Worm (Caenorhabditis elegans): ENCODE results near the gene F34D10.4.

The F34D10.4 gene

DNA sequence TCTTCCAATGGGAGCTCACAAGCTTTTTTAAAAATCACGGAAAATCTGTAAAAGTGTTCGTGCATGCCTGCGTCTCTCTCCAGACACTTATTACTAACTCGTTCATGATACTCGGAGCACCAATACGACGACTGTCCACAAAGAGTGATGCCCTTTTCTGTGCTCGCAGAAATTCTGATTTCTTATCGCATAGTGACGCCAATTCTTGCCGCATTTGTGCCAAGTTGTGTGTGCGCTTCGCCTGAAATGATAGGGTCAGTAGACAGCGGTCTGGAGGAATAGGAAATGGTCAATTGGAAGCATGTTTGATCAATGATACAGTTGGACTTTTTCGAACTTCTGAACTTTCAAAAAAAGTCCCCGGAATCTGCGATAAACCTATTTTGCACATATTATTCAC is 27.6 kb downstream of the F34D10.4 start:
- TF ChIP-seq mep-1 (tag; optimal IDR thresholded peaks at IDR 0.05) (no peak), mls-2 (tag; optimal IDR thresholded peaks at IDR 0.05) (no peak), hlh-1 (tag; optimal IDR thresholded peaks at IDR 0.05) (no peak), ham-2 (GFP tag; optimal IDR thresholded peaks at IDR 0.05) (no peak), tbx-8 (GFP tag; optimal IDR thresholded peaks at IDR 0.05) (no peak), nhr-28 (tag; optimal IDR thresholded peaks at IDR 0.05) (no peak), lsy-2 (tag; optimal IDR thresholded peaks at IDR 0.05) (no peak), blmp-1 (tag; optimal IDR thresholded peaks at IDR 0.05) (no peak)

DNA sequence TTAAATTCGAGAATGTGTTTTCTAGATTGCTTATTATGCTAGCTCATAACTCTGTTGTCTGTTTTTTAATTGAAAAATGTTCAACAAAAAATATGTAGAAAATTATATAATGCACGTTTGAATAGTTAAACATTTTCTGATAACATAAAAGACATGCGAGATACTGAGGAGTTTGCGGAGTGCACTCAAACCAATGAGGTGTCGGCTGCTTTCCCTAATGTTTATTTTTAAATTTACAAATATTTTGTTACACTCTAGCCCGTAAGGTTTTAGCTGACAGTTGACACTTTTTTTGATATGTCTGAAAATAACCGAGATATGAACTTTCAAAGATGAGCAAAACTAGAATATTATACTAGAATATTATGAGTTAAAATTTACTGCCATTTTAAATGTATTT is 28.2 kb downstream of the F34D10.4 start:
- TF ChIP-seq unc-39 (tag; optimal IDR thresholded peaks at IDR 0.05), result no peak
- TF ChIP-seq lin-13 (tag; optimal IDR thresholded peaks at IDR 0.05), result no peak
- TF ChIP-seq lin-32 (GFP tag; optimal IDR thresholded peaks at IDR 0.05), result no peak
- TF ChIP-seq zip-8 (tag; optimal IDR thresholded peaks at IDR 0.05), result no peak
- TF ChIP-seq mep-1 (tag; optimal IDR thresholded peaks at IDR 0.05), result no peak
- no peak for TF ChIP-seq nhr-76 (tag; optimal IDR thresholded peaks at IDR 0.05)
- TF ChIP-seq ceh-83 (GFP tag; optimal IDR thresholded peaks at IDR 0.05), result no peak
- TF ChIP-seq sem-2 (GFP tag; optimal IDR thresholded peaks at IDR 0.05), result no peak
- no peak for TF ChIP-seq bed-3 (GFP tag; optimal IDR thresholded peaks at IDR 0.05)
- TF ChIP-seq pha-4 (tag; optimal IDR thresholded peaks at IDR 0.05), result no peak
- TF ChIP-seq tbx-8 (GFP tag; optimal IDR thresholded peaks at IDR 0.05), result no peak
- TF ChIP-seq snpc-4 (tag; optimal IDR thresholded peaks at IDR 0.05), result no peak
- TF ChIP-seq blmp-1 (tag; optimal IDR thresholded peaks at IDR 0.05), result no peak
- TF ChIP-seq unc-120 (tag; optimal IDR thresholded peaks at IDR 0.05; ENCODE audit: poor library complexity, severe bottlenecking), result no peak
- no peak for TF ChIP-seq nhr-12 (tag; optimal IDR thresholded peaks at IDR 0.05)

DNA sequence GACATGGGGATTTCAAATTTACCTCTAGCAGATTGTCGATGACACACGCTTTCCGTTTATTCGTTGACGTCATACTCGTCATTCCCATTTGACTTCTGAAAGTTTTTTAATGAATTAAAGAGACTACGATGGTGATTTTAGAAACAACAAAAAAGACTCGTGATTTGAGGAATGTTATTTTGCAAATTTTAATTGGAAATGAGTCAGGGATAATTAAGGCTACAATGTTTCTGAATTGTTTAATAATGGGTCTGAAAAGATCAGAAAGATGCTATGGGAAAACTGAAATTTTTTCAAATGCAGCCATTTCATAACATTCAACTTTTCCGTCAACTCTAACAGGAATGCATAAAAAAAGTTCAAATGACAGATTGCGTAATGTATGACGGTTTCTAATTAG is 29.1 kb downstream of the F34D10.4 start, which contains the start of gene C44F1.1:
Gene C44F1.1, minus strand, starts transcription at position 101 of the 400 bp plus-strand sequence.
- TF ChIP-seq elt-1 (tag; optimal IDR thresholded peaks at IDR 0.05; ENCODE audit: borderline replicate concordance, insufficient read depth) (no peak), zip-8 (tag; optimal IDR thresholded peaks at IDR 0.05) (peak; percentile 34)

DNA sequence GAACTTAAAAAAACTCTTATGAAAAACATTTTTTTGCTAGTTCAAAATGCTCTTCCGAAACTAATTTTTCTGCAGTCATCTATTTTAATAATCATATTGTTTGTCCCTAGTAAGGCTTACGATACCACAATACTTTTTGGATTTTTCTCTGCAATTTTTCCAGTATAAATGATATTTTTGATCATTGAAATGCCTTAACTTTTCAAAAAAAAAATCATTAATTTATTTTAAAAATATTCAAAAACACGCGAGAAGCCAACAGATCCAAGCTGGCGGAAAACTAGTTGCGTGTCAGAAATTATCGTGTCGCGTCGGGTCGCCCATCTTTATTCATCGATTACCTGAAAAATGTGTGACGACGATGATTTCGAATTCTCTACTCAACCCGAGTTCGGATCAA is 31.8 kb downstream of the F34D10.4 start, which contains the start of gene gmeb-3:
Gene gmeb-3, plus strand, starts transcription at position 301 of the 400 bp plus-strand sequence.
- no peak for TF ChIP-seq bed-3 (GFP tag; optimal IDR thresholded peaks at IDR 0.05)
- no peak for TF ChIP-seq lsy-2 (tag; optimal IDR thresholded peaks at IDR 0.05)
- TF ChIP-seq sptf-1 (tag; optimal IDR thresholded peaks at IDR 0.05), result no peak
- TF ChIP-seq ces-1 (GFP tag; optimal IDR thresholded peaks at IDR 0.05), result no peak
- TF ChIP-seq drap-1 (GFP tag; optimal IDR thresholded peaks at IDR 0.05), result no peak
- no peak for TF ChIP-seq M03D4.4 (tag; optimal IDR thresholded peaks at IDR 0.05)
- TF ChIP-seq unc-62 (GFP tag; optimal IDR thresholded peaks at IDR 0.05), result no peak

DNA sequence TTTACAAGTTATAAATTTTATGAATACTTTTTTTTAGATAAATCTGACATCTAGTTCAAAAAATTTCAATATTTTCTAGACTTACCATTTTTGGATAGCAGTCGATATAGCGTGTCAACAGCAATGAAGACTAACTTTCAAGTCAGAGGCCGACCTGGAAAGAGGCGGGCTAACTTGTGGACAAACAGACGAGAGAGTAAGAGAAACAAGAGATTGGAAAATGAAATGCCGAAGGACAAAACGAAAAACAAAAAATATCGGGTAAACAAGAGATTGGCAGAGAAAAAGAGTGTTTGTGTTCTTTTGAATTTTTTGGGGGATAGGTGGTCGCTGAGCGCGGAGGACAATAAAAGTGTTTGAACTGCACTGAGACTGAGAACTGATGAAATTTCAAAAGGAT is 36.8 kb downstream of the F34D10.4 start, which contains the start of gene lec-4:
Gene lec-4, minus strand, starts transcription at position 154 of the 400 bp plus-strand sequence.
- TF ChIP-seq snpc-4 (tag; optimal IDR thresholded peaks at IDR 0.05), result no peak
- TF ChIP-seq nhr-2 (tag; optimal IDR thresholded peaks at IDR 0.05), result no peak
- no peak for TF ChIP-seq elt-1 (tag; optimal IDR thresholded peaks at IDR 0.05; ENCODE audit: borderline replicate concordance, insufficient read depth)
- no peak for TF ChIP-seq ceh-83 (GFP tag; optimal IDR thresholded peaks at IDR 0.05)
- TF ChIP-seq bed-3 (GFP tag; optimal IDR thresholded peaks at IDR 0.05), result no peak
- TF ChIP-seq nhr-76 (tag; optimal IDR thresholded peaks at IDR 0.05), result no peak
- TF ChIP-seq blmp-1 (tag; optimal IDR thresholded peaks at IDR 0.05), result no peak
- no peak for TF ChIP-seq drap-1 (GFP tag; optimal IDR thresholded peaks at IDR 0.05)
- no peak for TF ChIP-seq cnd-1 (tag; optimal IDR thresholded peaks at IDR 0.05)
- no peak for TF ChIP-seq elt-3 (tag; optimal IDR thresholded peaks at IDR 0.05)
- no peak for TF ChIP-seq lsy-2 (tag; optimal IDR thresholded peaks at IDR 0.05)
- no peak for TF ChIP-seq ham-2 (GFP tag; optimal IDR thresholded peaks at IDR 0.05)
- no peak for TF ChIP-seq nhr-28 (tag; optimal IDR thresholded peaks at IDR 0.05)
- TF ChIP-seq nhr-12 (tag; optimal IDR thresholded peaks at IDR 0.05), result no peak
- no peak for TF ChIP-seq hlh-1 (tag; optimal IDR thresholded peaks at IDR 0.05)
- no peak for TF ChIP-seq ceh-43 (GFP tag; optimal IDR thresholded peaks at IDR 0.05)
- TF ChIP-seq zip-8 (tag; optimal IDR thresholded peaks at IDR 0.05), result no peak
- TF ChIP-seq ztf-11 (tag; optimal IDR thresholded peaks at IDR 0.05), result no peak
- TF ChIP-seq nhr-237 (tag; optimal IDR thresholded peaks at IDR 0.05), result no peak
- no peak for TF ChIP-seq mab-5 (tag; optimal IDR thresholded peaks at IDR 0.05)
